Worm (Caenorhabditis elegans) whole organism, late embryonic: Measurements from ENCODE around the gene B0507.6.

Source experiments
- ama-1 ChIP-seq: fragments of 150-350 bp; optimal IDR thresholded peaks from 2 replicates; lab custom pipeline; 2014
- ceh-19 ChIP-seq: fragments of 200-800 bp; sonication (Bioruptor generic); optimal IDR thresholded peaks from 2 replicates; lab custom pipeline; 2018; ENCODE audit warnings: mild to moderate bottlenecking, missing genetic modification characterization, missing compliant biosample characterization
- ceh-22 ChIP-seq: sonication (generic microtip); optimal IDR thresholded peaks from 2 replicates; lab custom pipeline; 2017; ENCODE audit warnings: missing biosample characterization, missing genetic modification characterization
- ceh-30 ChIP-seq: fragments of 150-350 bp; optimal IDR thresholded peaks from 2 replicates; lab custom pipeline; 2014; ENCODE audit warnings: missing biosample characterization, missing genetic modification characterization
- che-1 ChIP-seq: sonication (generic microtip); optimal IDR thresholded peaks from 2 replicates; lab custom pipeline; 2016; ENCODE audit warnings: mild to moderate bottlenecking, missing genetic modification characterization, missing compliant biosample characterization
- elt-4 ChIP-seq: sonication (generic microtip); optimal IDR thresholded peaks from 2 replicates; lab custom pipeline; 2016; ENCODE audit warnings: missing genetic modification characterization, missing compliant biosample characterization
- unc-55 ChIP-seq: sonication (generic microtip); optimal IDR thresholded peaks from 2 replicates; lab custom pipeline; 2017; ENCODE audit warnings: missing biosample characterization, missing genetic modification reagents, missing genetic modification characterization
- ztf-16 ChIP-seq: sonication (generic microtip); optimal IDR thresholded peaks from 2 replicates; lab custom pipeline; 2017; ENCODE audit warnings: missing genetic modification characterization, missing compliant biosample characterization

DNA sequence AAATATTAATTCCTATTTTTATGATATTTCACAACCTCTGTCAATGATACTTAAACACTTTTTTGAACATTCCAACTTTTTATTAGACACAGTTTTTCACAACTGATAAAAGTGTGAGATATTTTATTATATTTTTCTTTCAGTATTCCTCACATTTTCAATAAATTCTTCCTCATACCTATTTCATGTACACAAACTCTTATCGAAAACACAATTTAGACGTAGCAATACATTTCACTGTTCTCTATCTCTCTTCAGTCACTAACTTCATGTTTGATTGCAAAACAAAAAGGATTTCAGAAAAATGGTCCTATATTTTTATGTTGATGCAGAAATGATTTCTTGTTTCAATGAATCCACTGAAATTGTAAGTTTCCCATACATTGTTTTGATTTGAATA lies at the start of gene B0507.6:
- no peak for TF ChIP-seq ceh-19 (GFP tag; lab: Kevin White, UChicago)
- TF ChIP-seq elt-4 = no peak
- no peak for TF ChIP-seq che-1 (tag; lab: Kevin White, UChicago)
- TF ChIP-seq ceh-22 (tag; lab: Kevin White, UChicago) = no peak
- no peak for TF ChIP-seq ama-1 (lab: Kevin White, UChicago)
- TF ChIP-seq ztf-16 (tag; lab: Kevin White, UChicago) = no peak
- TF ChIP-seq ceh-30 (tag; lab: Kevin White, UChicago) = no peak
- no peak for TF ChIP-seq unc-55
